Fruit fly (Drosophila melanogaster): ENCODE results near the gene Nxf3.

DNA sequence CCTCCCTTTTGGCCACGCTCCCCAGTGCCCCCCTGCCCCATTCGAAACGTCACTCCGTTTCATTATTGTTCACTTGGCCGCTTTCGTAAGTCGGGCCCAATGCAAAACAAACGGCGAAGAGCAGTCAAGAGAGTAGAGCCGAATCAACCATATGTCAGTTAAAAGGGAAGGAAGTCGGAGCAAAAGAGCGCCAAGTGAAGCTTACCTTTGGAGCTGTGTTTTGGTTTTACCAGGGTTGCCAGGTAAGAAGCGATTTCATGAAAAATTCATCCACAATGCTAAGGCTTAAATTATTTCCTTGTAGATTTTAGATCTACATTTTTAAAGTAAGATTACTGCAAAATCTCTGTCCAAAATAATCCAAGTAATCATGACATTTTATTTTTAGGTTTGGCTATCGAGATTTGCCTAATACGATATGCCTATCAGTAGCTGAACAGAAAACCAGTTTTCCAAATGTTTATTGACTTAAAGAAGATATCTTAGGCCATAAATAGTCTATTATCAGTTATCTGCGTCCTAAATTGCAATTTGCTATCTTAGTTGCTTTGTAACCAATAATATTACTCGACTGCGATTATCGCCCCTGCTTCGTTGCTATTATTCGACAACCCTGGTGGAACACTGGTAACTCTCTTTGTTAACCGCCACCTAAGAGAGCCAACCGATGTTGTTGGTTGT lies 26.4 kb upstream of the Nxf3 start:
- TF ChIP-seq CTCF (optimal IDR thresholded peaks at IDR 0.05) = no peak
- no peak for TF ChIP-seq CG8478 (optimal IDR thresholded peaks at IDR 0.05)
